Worm (Caenorhabditis elegans): ENCODE measurements around the gene npr-2.

- TF ChIP-seq skn-1 (tag; optimal IDR thresholded peaks at IDR 0.05) (no peak), R02D3.7 (tag; optimal IDR thresholded peaks at IDR 0.05) (no peak), fos-1 (tag; optimal IDR thresholded peaks at IDR 0.05) (no peak), unc-62 (GFP tag; optimal IDR thresholded peaks at IDR 0.05) (no peak), jun-1 (tag; optimal IDR thresholded peaks at IDR 0.05) (no peak)
These were observed 55.0 kb downstream of the npr-2 start, which contains the start of gene ndua-5 for ce11 chrIV:9524849-9525460.

Data from whole organism, L3 larva.